Worm (Caenorhabditis elegans) whole organism, L3 larva: ENCODE measurements around the gene nspc-18.

ENCODE experiments used
- R02D3.7 ChIP-seq: fragments of 150-350 bp; optimal IDR thresholded peaks from 2 replicates; lab custom pipeline; 2014; ENCODE audit warnings: missing biosample characterization, missing genetic modification characterization
- ZK546.5 ChIP-seq: sonication (generic microtip); optimal IDR thresholded peaks from 2 replicates; lab custom pipeline; 2017; ENCODE audit warnings: missing biosample characterization, missing genetic modification characterization
- aly-2 ChIP-seq: fragments of 150-350 bp; optimal IDR thresholded peaks from 2 replicates; lab custom pipeline; 2014; ENCODE audit warnings: missing biosample characterization, missing genetic modification characterization
- ama-1 ChIP-seq: fragments of 150-350 bp; optimal IDR thresholded peaks from 2 replicates; lab custom pipeline; 2018
- ceh-16 ChIP-seq: sonication (generic microtip); optimal IDR thresholded peaks from 2 replicates; lab custom pipeline; 2017; ENCODE audit warnings: missing biosample characterization, missing genetic modification characterization
- ceh-9 ChIP-seq: sonication (generic microtip); optimal IDR thresholded peaks from 2 replicates; lab custom pipeline; 2018; ENCODE audit warnings: missing biosample characterization, missing genetic modification characterization
- egl-27 ChIP-seq: sonication (generic microtip); optimal IDR thresholded peaks from 4 replicates; lab custom pipeline; 2017; ENCODE audit warnings: missing biosample characterization, missing genetic modification reagents, missing genetic modification characterization
- egl-5 ChIP-seq: fragments of 150-350 bp; optimal IDR thresholded peaks from 2 replicates; lab custom pipeline; 2017; ENCODE audit warnings: missing biosample characterization, missing genetic modification reagents, missing genetic modification characterization, inconsistent platforms
- elt-1 ChIP-seq: fragments of 150-350 bp; optimal IDR thresholded peaks from 2 replicates; lab custom pipeline; 2014; ENCODE audit warnings: missing biosample characterization, missing genetic modification characterization
- elt-3 ChIP-seq, 3 experiments: fragments of 150-350 bp in 1 of 3; sonication (generic microtip) in 2 of 3; optimal IDR thresholded peaks; 2 replicates in 2 of 3; 4 replicates in 1 of 3; lab custom pipeline; 2014 to 2017; ENCODE audit warnings: missing biosample characterization in 3 of 3, missing genetic modification characterization in 3 of 3
- eor-1 ChIP-seq, 2 experiments: fragments of 150-350 bp; optimal IDR thresholded peaks; 2 replicates each; lab custom pipeline; 2014 to 2018; ENCODE audit warnings: missing biosample characterization in 2 of 2, missing genetic modification characterization in 2 of 2
- fkh-10 ChIP-seq: sonication (generic microtip); optimal IDR thresholded peaks from 2 replicates; lab custom pipeline; 2017; ENCODE audit warnings: missing biosample characterization, missing genetic modification reagents, missing genetic modification characterization
- fos-1 ChIP-seq: fragments of 150-350 bp; optimal IDR thresholded peaks from 2 replicates; lab custom pipeline; 2014; ENCODE audit warnings: missing biosample characterization, missing genetic modification characterization
- hmg-11 ChIP-seq: sonication (generic microtip); optimal IDR thresholded peaks from 2 replicates; lab custom pipeline; 2016; ENCODE audit warnings: missing genetic modification characterization, missing compliant biosample characterization
- jun-1 ChIP-seq: fragments of 150-350 bp; optimal IDR thresholded peaks from 2 replicates; lab custom pipeline; 2014; ENCODE audit warnings: missing biosample characterization, missing genetic modification reagents, missing genetic modification characterization
- lin-39 ChIP-seq: fragments of 150-350 bp; optimal IDR thresholded peaks from 2 replicates; lab custom pipeline; 2018; ENCODE audit warnings: missing biosample characterization, missing genetic modification reagents, missing genetic modification characterization
- lsy-12 ChIP-seq: sonication (generic microtip); optimal IDR thresholded peaks from 2 replicates; lab custom pipeline; 2016; ENCODE audit warnings: mild to moderate bottlenecking, missing genetic modification characterization, missing compliant biosample characterization
- mdl-1 ChIP-seq: fragments of 150-350 bp; optimal IDR thresholded peaks from 2 replicates; lab custom pipeline; 2014; ENCODE audit warnings: missing biosample characterization, missing genetic modification characterization
- nfya-1 ChIP-seq: sonication (generic microtip); optimal IDR thresholded peaks from 2 replicates; lab custom pipeline; 2017; ENCODE audit warnings: missing genetic modification characterization, mild to moderate bottlenecking, missing compliant biosample characterization, antibody characterized with exemption, moderate library complexity; ENCODE audit not compliant: insufficient read depth
- nhr-11 ChIP-seq: fragments of 150-350 bp; optimal IDR thresholded peaks from 2 replicates; lab custom pipeline; 2014; ENCODE audit warnings: missing biosample characterization, missing genetic modification characterization
- nhr-23 ChIP-seq: fragments of 150-350 bp; optimal IDR thresholded peaks from 2 replicates; lab custom pipeline; 2014; ENCODE audit warnings: missing biosample characterization, missing genetic modification reagents, missing genetic modification characterization
- nhr-25 ChIP-seq: sonication (generic microtip); optimal IDR thresholded peaks from 2 replicates; lab custom pipeline; 2017; ENCODE audit warnings: missing biosample characterization, missing genetic modification characterization
- nhr-28 ChIP-seq: fragments of 150-350 bp; optimal IDR thresholded peaks from 2 replicates; lab custom pipeline; 2014; ENCODE audit warnings: missing biosample characterization, missing genetic modification characterization
- nhr-43 ChIP-seq: sonication (generic microtip); optimal IDR thresholded peaks from 2 replicates; lab custom pipeline; 2016; ENCODE audit warnings: mild to moderate bottlenecking, missing genetic modification characterization, missing compliant biosample characterization; ENCODE audit not compliant: poor library complexity, severe bottlenecking
- nhr-76 ChIP-seq: fragments of 150-350 bp; sonication (generic microtip); optimal IDR thresholded peaks from 5 replicates; lab custom pipeline; 2014; ENCODE audit warnings: missing biosample characterization, missing genetic modification characterization
- pha-4 ChIP-seq: fragments of 150-350 bp; optimal IDR thresholded peaks from 2 replicates; lab custom pipeline; 2014; ENCODE audit warnings: missing biosample characterization, missing genetic modification reagents, missing genetic modification characterization
- pqm-1 ChIP-seq: fragments of 150-350 bp; optimal IDR thresholded peaks from 2 replicates; lab custom pipeline; 2017; ENCODE audit warnings: missing biosample characterization, missing genetic modification characterization, inconsistent platforms
- sea-2 ChIP-seq: fragments of 150-350 bp; sonication (generic microtip); optimal IDR thresholded peaks from 4 replicates; lab custom pipeline; 2014; ENCODE audit warnings: missing biosample characterization, missing genetic modification reagents, missing genetic modification characterization
- skn-1 ChIP-seq: fragments of 150-350 bp; optimal IDR thresholded peaks from 2 replicates; lab custom pipeline; 2014; ENCODE audit warnings: missing biosample characterization, missing genetic modification characterization
- snpc-4 ChIP-seq: fragments of 150-350 bp; optimal IDR thresholded peaks from 2 replicates; lab custom pipeline; 2014; ENCODE audit warnings: missing biosample characterization, missing genetic modification characterization
- tbx-2 ChIP-seq: sonication (generic microtip); optimal IDR thresholded peaks from 2 replicates; lab custom pipeline; 2016; ENCODE audit warnings: mild to moderate bottlenecking, missing genetic modification characterization, missing compliant biosample characterization
- unc-39 ChIP-seq: sonication (generic microtip); optimal IDR thresholded peaks from 4 replicates; lab custom pipeline; 2017; ENCODE audit warnings: missing biosample characterization, missing genetic modification characterization
- zag-1 ChIP-seq: fragments of 150-350 bp; optimal IDR thresholded peaks from 2 replicates; lab custom pipeline; 2014; ENCODE audit warnings: missing biosample characterization, missing genetic modification characterization
- ztf-4 ChIP-seq: fragments of 150-350 bp; optimal IDR thresholded peaks from 2 replicates; lab custom pipeline; 2014; ENCODE audit warnings: missing biosample characterization, missing genetic modification characterization

Gene nspc-18

DNA sequence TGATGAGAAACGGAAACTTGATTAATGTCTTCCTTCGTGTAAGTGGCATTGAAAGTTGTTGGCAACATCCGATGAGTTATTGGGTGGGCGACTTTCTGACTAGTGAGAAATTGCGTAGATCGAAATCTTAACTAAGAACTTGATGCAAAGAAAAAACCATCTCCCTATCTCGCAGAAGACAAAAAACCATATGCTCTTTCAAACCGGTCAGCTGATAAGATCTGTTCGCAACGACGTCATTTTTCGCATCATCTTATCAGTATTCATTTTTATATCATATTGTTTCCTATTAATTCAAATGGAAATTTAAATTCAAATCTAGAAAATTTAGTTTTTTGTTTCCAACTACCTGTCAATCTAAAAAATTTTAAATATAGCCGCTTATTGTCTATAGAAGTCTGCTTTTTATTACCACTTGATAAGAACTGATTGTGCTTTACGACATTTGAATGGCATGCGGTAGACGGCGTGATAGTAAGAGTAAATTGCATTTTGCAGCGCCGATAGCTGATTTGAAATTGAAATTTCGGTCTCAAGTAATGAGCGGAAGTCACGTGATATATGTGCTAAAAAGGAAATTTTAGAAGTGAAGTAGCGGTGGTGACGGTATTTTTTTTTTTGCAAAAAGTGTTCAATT is 26.9 kb downstream of the nspc-18 start (continued):
- no peak for TF ChIP-seq nfya-1 (tag; lab: Kevin White, UChicago)
- peak; percentile 36 for TF ChIP-seq egl-27 (tag; lab: Kevin White, UChicago)
- no peak for TF ChIP-seq jun-1
- no peak for TF ChIP-seq eor-1 (tag; optimal IDR thresholded peaks at IDR 0.05; lab: Kevin White, UChicago)
- no peak for TF ChIP-seq ztf-4 (tag; lab: Kevin White, UChicago)
- TF ChIP-seq nhr-23 (tag; lab: Kevin White, UChicago), result no peak
- TF ChIP-seq lin-39 (tag; lab: Kevin White, UChicago), result no peak
- no peak for TF ChIP-seq tbx-2 (tag; lab: Kevin White, UChicago)
- no peak for TF ChIP-seq skn-1 (tag; lab: Kevin White, UChicago)
- no peak for TF ChIP-seq snpc-4 (tag; lab: Kevin White, UChicago)
- TF ChIP-seq ZK546.5 (tag; lab: Kevin White, UChicago), result no peak
- TF ChIP-seq nhr-76 (tag; lab: Kevin White, UChicago), result no peak

ce11 chrX:14499830-14500409 is 27.5 kb downstream of the nspc-18 start:
- TF ChIP-seq lsy-12 (no peak), nhr-11 (tag; lab: Kevin White, UChicago) (no peak), ceh-9 (tag; lab: Kevin White, UChicago) (no peak), egl-5 (tag; lab: Kevin White, UChicago) (no peak), aly-2 (no peak), pqm-1 (tag; lab: Kevin White, UChicago) (no peak), nhr-43 (tag; lab: Kevin White, UChicago) (peak; percentile 5), elt-1 (no peak), nhr-25 (tag; lab: Kevin White, UChicago) (peak; percentile 53)

DNA sequence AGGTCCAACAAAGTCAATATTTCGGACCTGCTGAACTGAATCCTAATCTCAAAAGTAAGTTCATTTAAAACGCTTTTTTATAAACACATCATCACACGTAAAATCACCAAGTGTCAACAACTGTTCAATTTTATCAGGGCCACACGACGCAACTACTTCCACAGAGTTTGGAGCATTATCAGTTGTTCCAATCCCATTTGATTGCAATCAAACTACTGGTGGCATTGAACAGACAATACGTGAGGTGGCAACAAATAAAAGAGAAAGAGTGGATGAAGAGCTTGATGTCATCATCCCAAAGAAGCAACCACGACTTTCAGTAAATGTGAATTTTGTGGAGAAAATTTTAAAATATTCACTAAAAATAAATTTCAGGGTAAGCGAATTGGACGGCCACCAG is 30.9 kb downstream of the nspc-18 start:
- TF ChIP-seq R02D3.7 (tag; lab: Kevin White, UChicago) (no peak), eor-1 (tag; optimal IDR thresholded peaks at IDR 0.05; lab: Kevin White, UChicago) (no peak), ceh-16 (tag; lab: Kevin White, UChicago) (no peak), nfya-1 (tag; lab: Kevin White, UChicago) (no peak), sea-2 (GFP tag; lab: Kevin White, UChicago) (no peak), nhr-28 (tag; lab: Kevin White, UChicago) (no peak), egl-5 (tag; lab: Kevin White, UChicago) (peak; percentile 81), fkh-10 (GFP tag; lab: Kevin White, UChicago) (no peak)

- no peak for TF ChIP-seq nfya-1 (tag; lab: Kevin White, UChicago)
- TF ChIP-seq lsy-12, result no peak
- no peak for TF ChIP-seq zag-1 (tag; lab: Kevin White, UChicago)
- TF ChIP-seq nhr-23 (tag; lab: Kevin White, UChicago), result no peak
- no peak for TF ChIP-seq mdl-1 (tag; lab: Kevin White, UChicago)
- TF ChIP-seq fos-1 (tag; lab: Kevin White, UChicago), result no peak
- no peak for TF ChIP-seq fkh-10 (GFP tag; lab: Kevin White, UChicago)
- no peak for TF ChIP-seq ama-1 (lab: Kevin White, UChicago)
- no peak for TF ChIP-seq ZK546.5 (tag; lab: Kevin White, UChicago)
- no peak for TF ChIP-seq snpc-4 (tag; lab: Kevin White, UChicago)
- TF ChIP-seq ceh-16 (tag; lab: Kevin White, UChicago), result no peak
- TF ChIP-seq unc-39 (tag; lab: Kevin White, UChicago), result no peak
- no peak for TF ChIP-seq elt-3 (tag; optimal IDR thresholded peaks at IDR 0.05; lab: Kevin White, UChicago)
Observed at ce11 chrX:14495785-14496184, 31.7 kb downstream of the nspc-18 start, which contains the start of gene ztf-14. TSS of gene ztf-14 (plus strand) at chrX:14496085.

- TF ChIP-seq pha-4 (tag; lab: Kevin White, UChicago), result peak; percentile 41
- TF ChIP-seq skn-1 (tag; lab: Kevin White, UChicago), result no peak
- TF ChIP-seq nfya-1 (tag; lab: Kevin White, UChicago), result peak; percentile 9
- no peak for TF ChIP-seq hmg-11
- TF ChIP-seq lin-39 (tag; lab: Kevin White, UChicago), result peak; percentile 61
Observed at ce11 chrX:14495075-14495474, 32.4 kb downstream of the nspc-18 start.
